Worm (Caenorhabditis elegans): ENCODE data around the gene T28A8.5.

Gene T28A8.5

DNA sequence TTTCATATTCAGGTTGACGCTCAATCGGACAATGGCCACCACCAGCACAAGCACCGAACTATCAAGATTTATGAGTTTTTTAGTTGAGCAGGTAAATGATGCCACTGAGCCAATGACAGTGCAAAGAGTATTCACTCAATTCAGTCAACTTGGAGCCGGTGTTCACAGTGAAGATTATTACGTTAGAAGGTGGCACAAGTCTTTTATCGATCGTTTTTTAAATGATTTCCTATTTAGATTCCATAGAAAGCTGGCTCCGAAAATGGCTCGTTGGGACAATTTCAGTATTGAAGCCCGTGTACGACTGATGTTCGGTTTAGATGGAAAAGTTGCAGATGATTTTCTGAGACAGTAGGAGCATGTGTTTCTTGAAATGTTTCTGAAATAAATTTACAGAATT is at the start of gene T28A8.5:
T28A8.5 (plus strand) TSS at position 32 of the 400 bp plus-strand sequence.
- TF ChIP-seq hmg-4 (GFP tag; optimal IDR thresholded peaks at IDR 0.05) (no peak), flt-1 (GFP tag; IDR thresholded peaks at IDR 0.05) (no peak), tbx-11 (GFP tag; IDR thresholded peaks at IDR 0.05) (no peak), tra-4 (tag; optimal IDR thresholded peaks at IDR 0.05) (no peak), F13C5.2 (tag; optimal IDR thresholded peaks at IDR 0.05) (no peak), aly-1 (tag; optimal IDR thresholded peaks at IDR 0.05) (no peak)

ce11 chrIII:13452824-13453223 is 48.6 kb upstream of the T28A8.5 start:
- TF ChIP-seq tbx-11 (GFP tag; IDR thresholded peaks at IDR 0.05) (no peak), flt-1 (GFP tag; IDR thresholded peaks at IDR 0.05) (no peak), tra-4 (tag; optimal IDR thresholded peaks at IDR 0.05) (no peak), ceh-13 (GFP tag; optimal IDR thresholded peaks at IDR 0.05) (no peak), sea-1 (GFP tag; conservative IDR thresholded peaks at IDR 0.05) (no peak), F13C5.2 (tag; optimal IDR thresholded peaks at IDR 0.05) (no peak), ets-7 (tag; optimal IDR thresholded peaks at IDR 0.05) (no peak), hmbx-1 (tag; optimal IDR thresholded peaks at IDR 0.05) (no peak), B0310.2 (tag; optimal IDR thresholded peaks at IDR 0.05) (no peak), hnd-1 (tag; optimal IDR thresholded peaks at IDR 0.05) (no peak), scrt-1 (GFP tag; IDR thresholded peaks at IDR 0.05) (no peak), ceh-36 (tag; optimal IDR thresholded peaks at IDR 0.05) (no peak), aly-1 (tag; optimal IDR thresholded peaks at IDR 0.05) (no peak), tbx-37 (GFP tag; conservative IDR thresholded peaks at IDR 0.05) (no peak)

ce11 chrIII:13455207-13455606 is 46.2 kb upstream of the T28A8.5 start, which contains the start of gene cua-1:
cua-1 (minus strand) TSS chrIII:13455307.
- no peak for TF ChIP-seq ceh-36 (tag; optimal IDR thresholded peaks at IDR 0.05)
- TF ChIP-seq ceh-13 (GFP tag; optimal IDR thresholded peaks at IDR 0.05) = no peak
- no peak for TF ChIP-seq sea-1 (GFP tag; conservative IDR thresholded peaks at IDR 0.05)
- TF ChIP-seq scrt-1 (GFP tag; IDR thresholded peaks at IDR 0.05) = no peak
- TF ChIP-seq B0310.2 (tag; optimal IDR thresholded peaks at IDR 0.05) = no peak
- TF ChIP-seq tbx-11 (GFP tag; IDR thresholded peaks at IDR 0.05) = no peak
- no peak for TF ChIP-seq pes-1 (GFP tag; IDR thresholded peaks at IDR 0.05)
- TF ChIP-seq tra-4 (tag; optimal IDR thresholded peaks at IDR 0.05) = no peak
- no peak for TF ChIP-seq aly-1 (tag; optimal IDR thresholded peaks at IDR 0.05)
- TF ChIP-seq ama-1 (optimal IDR thresholded peaks at IDR 0.05) = no peak
- TF ChIP-seq ets-7 (tag; optimal IDR thresholded peaks at IDR 0.05) = no peak
- TF ChIP-seq hnd-1 (tag; optimal IDR thresholded peaks at IDR 0.05) = no peak
- no peak for TF ChIP-seq F13C5.2 (tag; optimal IDR thresholded peaks at IDR 0.05)
- no peak for TF ChIP-seq hmg-4 (GFP tag; optimal IDR thresholded peaks at IDR 0.05)
- no peak for TF ChIP-seq flt-1 (GFP tag; IDR thresholded peaks at IDR 0.05)
- no peak for TF ChIP-seq tbx-37 (GFP tag; conservative IDR thresholded peaks at IDR 0.05)
- no peak for TF ChIP-seq hmbx-1 (tag; optimal IDR thresholded peaks at IDR 0.05)

- no peak for TF ChIP-seq aly-1 (tag; optimal IDR thresholded peaks at IDR 0.05)
- no peak for TF ChIP-seq hmbx-1 (tag; optimal IDR thresholded peaks at IDR 0.05)
- TF ChIP-seq tbx-37 (GFP tag; conservative IDR thresholded peaks at IDR 0.05) = no peak
- TF ChIP-seq ceh-36 (tag; optimal IDR thresholded peaks at IDR 0.05) = no peak
- TF ChIP-seq ama-1 (optimal IDR thresholded peaks at IDR 0.05) = no peak
- no peak for TF ChIP-seq tra-4 (tag; optimal IDR thresholded peaks at IDR 0.05)
- TF ChIP-seq scrt-1 (GFP tag; IDR thresholded peaks at IDR 0.05) = no peak
Observed at ce11 chrIII:13455816-13456215, 45.6 kb upstream of the T28A8.5 start.

- no peak for TF ChIP-seq ets-7 (tag; optimal IDR thresholded peaks at IDR 0.05)
- TF ChIP-seq B0310.2 (tag; optimal IDR thresholded peaks at IDR 0.05) = no peak
- TF ChIP-seq tbx-11 (GFP tag; IDR thresholded peaks at IDR 0.05) = no peak
- no peak for TF ChIP-seq ama-1 (optimal IDR thresholded peaks at IDR 0.05)
- no peak for TF ChIP-seq tra-4 (tag; optimal IDR thresholded peaks at IDR 0.05)
- TF ChIP-seq pes-1 (GFP tag; IDR thresholded peaks at IDR 0.05) = no peak
- no peak for TF ChIP-seq sea-1 (GFP tag; conservative IDR thresholded peaks at IDR 0.05)
- no peak for TF ChIP-seq hmbx-1 (tag; optimal IDR thresholded peaks at IDR 0.05)
Observed at ce11 chrIII:13457305-13457704, 44.1 kb upstream of the T28A8.5 start.

- TF ChIP-seq ceh-36 (tag; optimal IDR thresholded peaks at IDR 0.05) = no peak
- no peak for TF ChIP-seq hmg-4 (GFP tag; optimal IDR thresholded peaks at IDR 0.05)
- no peak for TF ChIP-seq aly-1 (tag; optimal IDR thresholded peaks at IDR 0.05)
- TF ChIP-seq flt-1 (GFP tag; IDR thresholded peaks at IDR 0.05) = no peak
- TF ChIP-seq scrt-1 (GFP tag; IDR thresholded peaks at IDR 0.05) = no peak
- no peak for TF ChIP-seq B0310.2 (tag; optimal IDR thresholded peaks at IDR 0.05)
- no peak for TF ChIP-seq ets-7 (tag; optimal IDR thresholded peaks at IDR 0.05)
- TF ChIP-seq tbx-37 (GFP tag; conservative IDR thresholded peaks at IDR 0.05) = no peak
- no peak for TF ChIP-seq sea-1 (GFP tag; conservative IDR thresholded peaks at IDR 0.05)
- TF ChIP-seq hmbx-1 (tag; optimal IDR thresholded peaks at IDR 0.05) = no peak
- no peak for TF ChIP-seq ceh-13 (GFP tag; optimal IDR thresholded peaks at IDR 0.05)
- no peak for TF ChIP-seq tra-4 (tag; optimal IDR thresholded peaks at IDR 0.05)
- TF ChIP-seq ama-1 (optimal IDR thresholded peaks at IDR 0.05) = no peak
- TF ChIP-seq hnd-1 (tag; optimal IDR thresholded peaks at IDR 0.05) = no peak
- no peak for TF ChIP-seq F13C5.2 (tag; optimal IDR thresholded peaks at IDR 0.05)
- TF ChIP-seq tbx-11 (GFP tag; IDR thresholded peaks at IDR 0.05) = no peak
Observed at ce11 chrIII:13458978-13459596, 42.3 kb upstream of the T28A8.5 start, which contains the start of gene tag-164. tag-164 (plus strand) TSS chrIII:13459546.

DNA sequence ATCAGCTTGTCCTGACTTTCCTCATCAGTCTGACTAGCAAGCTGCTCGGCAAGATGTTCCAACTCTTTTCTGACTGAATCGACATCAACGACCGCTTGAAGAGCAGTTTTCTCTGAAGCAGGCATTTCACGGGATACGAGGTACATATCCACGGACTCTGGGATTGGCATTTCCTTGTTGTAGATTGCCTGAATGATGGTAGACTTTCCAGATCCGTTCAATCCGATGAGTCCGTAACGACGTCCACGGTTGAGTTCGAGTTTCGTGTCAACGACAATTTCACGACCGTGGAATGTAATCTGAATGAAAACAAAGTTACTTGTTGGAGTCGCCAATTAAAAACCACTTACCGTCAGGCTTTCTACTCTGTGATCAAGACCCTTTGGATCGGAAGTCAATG is 39.9 kb upstream of the T28A8.5 start:
- TF ChIP-seq ama-1 (optimal IDR thresholded peaks at IDR 0.05) = no peak
- TF ChIP-seq flt-1 (GFP tag; IDR thresholded peaks at IDR 0.05) = no peak
- no peak for TF ChIP-seq ets-7 (tag; optimal IDR thresholded peaks at IDR 0.05)
- TF ChIP-seq aly-1 (tag; optimal IDR thresholded peaks at IDR 0.05) = no peak
- TF ChIP-seq F13C5.2 (tag; optimal IDR thresholded peaks at IDR 0.05) = no peak
- TF ChIP-seq sea-1 (GFP tag; conservative IDR thresholded peaks at IDR 0.05) = no peak
- TF ChIP-seq pes-1 (GFP tag; IDR thresholded peaks at IDR 0.05) = no peak
- no peak for TF ChIP-seq ceh-13 (GFP tag; optimal IDR thresholded peaks at IDR 0.05)
- TF ChIP-seq tbx-11 (GFP tag; IDR thresholded peaks at IDR 0.05) = no peak
- TF ChIP-seq tra-4 (tag; optimal IDR thresholded peaks at IDR 0.05) = no peak
- TF ChIP-seq ceh-36 (tag; optimal IDR thresholded peaks at IDR 0.05) = no peak
- no peak for TF ChIP-seq scrt-1 (GFP tag; IDR thresholded peaks at IDR 0.05)
- TF ChIP-seq tbx-37 (GFP tag; conservative IDR thresholded peaks at IDR 0.05) = no peak

Data from whole organism, early embryonic.